Worm (Caenorhabditis elegans): ENCODE data around the gene R07E5.6.

Gene R07E5.6

ce11 chrIII:4362332-4362731 lies 36.2 kb upstream of the R07E5.6 start (continued):
- TF ChIP-seq ceh-88 (GFP tag; IDR thresholded peaks at IDR 0.05) (no peak), dpl-1 (GFP tag; optimal IDR thresholded peaks at IDR 0.05) (no peak), fkh-8 (tag; optimal IDR thresholded peaks at IDR 0.05) (no peak), C04F5.9 (tag; optimal IDR thresholded peaks at IDR 0.05) (no peak), nhr-85 (tag) (peak; percentile 71), efl-1 (optimal IDR thresholded peaks at IDR 0.05) (peak in 1 of 2 experiments; percentile 17), efl-1 (GFP tag; optimal IDR thresholded peaks at IDR 0.05 in 1 of 2) (peak in 1 of 2 experiments; percentile 55), xbp-1 (tag; optimal IDR thresholded peaks at IDR 0.05) (peak; percentile 3), ceh-8 (GFP tag; optimal IDR thresholded peaks at IDR 0.05) (no peak), lin-14 (GFP tag; optimal IDR thresholded peaks at IDR 0.05) (no peak), lin-35 (GFP tag; optimal IDR thresholded peaks at IDR 0.05) (peak in 1 of 2 experiments; percentile 55), lsy-2 (tag; optimal IDR thresholded peaks at IDR 0.05) (no peak), aly-2 (tag; optimal IDR thresholded peaks at IDR 0.05) (no peak), unc-62 (GFP tag; optimal IDR thresholded peaks at IDR 0.05) (no peak), Y116A8C.19 (tag; optimal IDR thresholded peaks at IDR 0.05; ENCODE audit: borderline replicate concordance) (no peak), zag-1 (tag; optimal IDR thresholded peaks at IDR 0.05) (no peak), nhr-19 (GFP tag; conservative IDR thresholded peaks at IDR 0.05) (peak; percentile 28), fkh-10 (GFP tag; optimal IDR thresholded peaks at IDR 0.05) (no peak), unc-86 (tag; optimal IDR thresholded peaks at IDR 0.05) (no peak), tbx-2 (tag; optimal IDR thresholded peaks at IDR 0.05) (no peak), lin-13 (GFP tag; optimal IDR thresholded peaks at IDR 0.05) (no peak), nhr-71 (tag; optimal IDR thresholded peaks at IDR 0.05) (peak; percentile 32), vab-15 (tag; optimal IDR thresholded peaks at IDR 0.05) (no peak), efl-3 (GFP tag; optimal IDR thresholded peaks at IDR 0.05) (no peak), isw-1 (GFP tag; IDR thresholded peaks at IDR 0.05) (no peak), snpc-4 (tag; optimal IDR thresholded peaks at IDR 0.05) (no peak), nhr-12 (tag; optimal IDR thresholded peaks at IDR 0.05) (no peak), nhr-47 (tag; optimal IDR thresholded peaks at IDR 0.05) (peak; percentile 36), blmp-1 (tag; optimal IDR thresholded peaks at IDR 0.05) (no peak), rnt-1 (tag; optimal IDR thresholded peaks at IDR 0.05) (peak; percentile 48), grh-1 (GFP tag; IDR thresholded peaks at IDR 0.05) (no peak)

- TF ChIP-seq elt-2 (tag; optimal IDR thresholded peaks at IDR 0.05) (no peak), elt-3 (tag; optimal IDR thresholded peaks at IDR 0.05) (no peak), dpl-1 (GFP tag; optimal IDR thresholded peaks at IDR 0.05) (peak in 1 of 3 experiments; percentile 24), zip-4 (GFP tag; optimal IDR thresholded peaks at IDR 0.05) (no peak), pqm-1 (tag; optimal IDR thresholded peaks at IDR 0.05) (no peak), lin-14 (GFP tag; optimal IDR thresholded peaks at IDR 0.05) (no peak), efl-3 (GFP tag; optimal IDR thresholded peaks at IDR 0.05) (no peak), swsn-7 (tag; optimal IDR thresholded peaks at IDR 0.05) (no peak), hlh-17 (GFP tag; optimal IDR thresholded peaks at IDR 0.05; ENCODE audit: borderline replicate concordance) (no peak), nhr-90 (tag; optimal IDR thresholded peaks at IDR 0.05; ENCODE audit: poor library complexity) (no peak), nhr-77 (tag; optimal IDR thresholded peaks at IDR 0.05) (no peak), Y116A8C.19 (tag; optimal IDR thresholded peaks at IDR 0.05; ENCODE audit: borderline replicate concordance) (no peak), unc-86 (tag; optimal IDR thresholded peaks at IDR 0.05) (no peak), hlh-4 (tag; optimal IDR thresholded peaks at IDR 0.05) (no peak), lsy-2 (tag; optimal IDR thresholded peaks at IDR 0.05) (peak; percentile 0 to 32), jun-1 (tag; optimal IDR thresholded peaks at IDR 0.05) (no peak), nhr-19 (GFP tag; conservative IDR thresholded peaks at IDR 0.05) (no peak), lin-35 (GFP tag; optimal IDR thresholded peaks at IDR 0.05) (peak in 1 of 2 experiments; percentile 18), ceh-63 (GFP tag; optimal IDR thresholded peaks at IDR 0.05) (no peak), egl-13 (tag; optimal IDR thresholded peaks at IDR 0.05) (no peak), blmp-1 (tag; optimal IDR thresholded peaks at IDR 0.05) (no peak)
Observed at ce11 chrIII:4364974-4365373, 33.6 kb upstream of the R07E5.6 start, which contains the start of gene ckb-1. Gene ckb-1 (plus strand): TSS chrIII:4365274.
